Worm (Caenorhabditis elegans) whole organism, L3 larva: ENCODE results near the gene grl-30.

Experiments used
- aly-2 ChIP-seq: fragments of 150-350 bp; optimal IDR thresholded peaks from 2 replicates; lab custom pipeline; 2014; ENCODE audit warnings: missing biosample characterization, missing genetic modification characterization
- nhr-237 ChIP-seq: fragments of 150-350 bp; optimal IDR thresholded peaks from 2 replicates; lab custom pipeline; 2014; ENCODE audit warnings: missing biosample characterization, missing genetic modification characterization
- unc-39 ChIP-seq: sonication (generic microtip); optimal IDR thresholded peaks from 4 replicates; lab custom pipeline; 2017; ENCODE audit warnings: missing biosample characterization, missing genetic modification characterization

DNA sequence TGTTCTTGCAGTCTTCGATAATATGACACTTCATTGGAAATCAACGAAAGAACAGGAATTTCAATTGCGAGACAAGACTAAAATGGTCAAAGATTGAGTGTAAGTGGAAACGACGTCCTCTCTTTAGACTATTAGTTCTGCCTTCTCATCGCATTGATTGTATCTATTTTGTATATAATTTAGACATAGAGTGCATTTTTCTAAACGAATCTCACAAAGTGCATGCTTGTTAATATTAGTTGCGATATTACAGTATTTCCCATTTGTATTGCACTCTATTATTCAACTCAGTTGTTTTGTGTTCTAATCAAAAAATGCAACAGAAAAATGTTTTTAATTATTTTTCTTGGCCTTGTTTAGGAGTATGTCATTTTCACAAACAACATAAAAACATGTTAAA, 17.8 kb upstream of the grl-30 start, which contains the start of gene nhr-93:
- TF ChIP-seq nhr-237 (tag; lab: Kevin White, UChicago) (no peak), aly-2 (tag; lab: Kevin White, UChicago) (no peak), unc-39 (tag; lab: Kevin White, UChicago) (no peak)
